Fruit fly (Drosophila melanogaster) whole organism, embryonic: ENCODE data around the gene CG45487.

Experiments used
- Aef1 ChIP-seq: fragments of 200-800 bp; sonication (Bioruptor generic); IDR thresholded peaks from 3 replicates; pipeline ENCODE4 v1.3.6; 2022; ENCODE audit warnings: missing biosample characterization, missing genetic modification characterization
- Atf3 ChIP-seq: fragments of 200-800 bp; sonication (Bioruptor generic); optimal IDR thresholded peaks from 3 replicates; lab custom pipeline; 2016; ENCODE audit warnings: missing biosample characterization, missing genetic modification characterization
- Atf6 ChIP-seq: fragments of 200-800 bp; sonication (Bioruptor generic); IDR thresholded peaks from 2 replicates; pipeline ENCODE4 v1.3.6; 2022; ENCODE audit warnings: missing biosample characterization, missing genetic modification characterization
- Blimp-1 ChIP-seq: fragments of 200-800 bp; sonication (Bioruptor generic); optimal IDR thresholded peaks from 3 replicates; lab custom pipeline; 2018; ENCODE audit warnings: missing biosample characterization, missing genetic modification characterization, mild to moderate bottlenecking, moderate library complexity, missing genetic modification reagents
- CG11085 ChIP-seq: fragments of 200-800 bp; sonication (Bioruptor generic); IDR thresholded peaks from 2 replicates; pipeline ENCODE4 v1.3.6; 2022; ENCODE audit warnings: missing biosample characterization, missing genetic modification characterization
- CG12071 ChIP-seq: fragments of 200-800 bp; sonication (Bioruptor generic); optimal IDR thresholded peaks from 3 replicates; lab custom pipeline; 2018; ENCODE audit warnings: missing biosample characterization, mild to moderate bottlenecking, missing genetic modification characterization
- CG12299 ChIP-seq: fragments of 200-800 bp; sonication (Bioruptor generic); optimal IDR thresholded peaks from 2 replicates; lab custom pipeline; 2018; ENCODE audit warnings: missing biosample characterization, mild to moderate bottlenecking, missing genetic modification characterization
- CG13123 ChIP-seq: fragments of 200-800 bp; sonication (Bioruptor generic); optimal IDR thresholded peaks from 2 replicates; lab custom pipeline; 2016; ENCODE audit warnings: missing biosample characterization, missing genetic modification characterization
- CG13624 ChIP-seq: fragments of 200-800 bp; sonication (Bioruptor generic); optimal IDR thresholded peaks from 2 replicates; lab custom pipeline; 2016; ENCODE audit warnings: missing biosample characterization, missing genetic modification characterization
- CG15479 ChIP-seq: fragments of 200-800 bp; sonication (Bioruptor generic); optimal IDR thresholded peaks from 3 replicates; lab custom pipeline; 2019; ENCODE audit warnings: missing biosample characterization, mild to moderate bottlenecking, missing genetic modification characterization, moderate library complexity
- CG15514 ChIP-seq: fragments of 200-800 bp; sonication (Bioruptor generic); optimal IDR thresholded peaks from 3 replicates; lab custom pipeline; 2017; ENCODE audit warnings: missing biosample characterization, missing genetic modification characterization, mild to moderate bottlenecking, moderate library complexity, missing genetic modification reagents
- CG31388 ChIP-seq: fragments of 200-800 bp; sonication (Bioruptor generic); optimal IDR thresholded peaks from 2 replicates; lab custom pipeline; 2016; ENCODE audit warnings: missing biosample characterization, missing genetic modification characterization
- CG32767 ChIP-seq: fragments of 200-800 bp; sonication (Bioruptor generic); IDR thresholded peaks from 2 replicates; pipeline ENCODE4 v1.3.6; 2022; ENCODE audit warnings: missing biosample characterization, missing genetic modification characterization
- CG34422 ChIP-seq: fragments of 200-800 bp; sonication (Bioruptor generic); IDR thresholded peaks from 3 replicates; pipeline ENCODE4 v1.3.6; 2022; ENCODE audit warnings: missing biosample characterization, missing genetic modification characterization
- CG42726 ChIP-seq: fragments of 200-800 bp; sonication (Bioruptor generic); IDR thresholded peaks from 2 replicates; pipeline ENCODE4 v1.3.6; 2022; ENCODE audit warnings: missing biosample characterization, missing genetic modification characterization; ENCODE audit not compliant: partially characterized antibody
- CG4820 ChIP-seq: fragments of 200-800 bp; sonication (Bioruptor generic); optimal IDR thresholded peaks from 3 replicates; lab custom pipeline; 2016; ENCODE audit warnings: missing biosample characterization, missing genetic modification characterization
- CG5953 ChIP-seq: fragments of 200-800 bp; sonication (Bioruptor generic); IDR thresholded peaks from 2 replicates; pipeline ENCODE4 v1.3.6; 2022; ENCODE audit warnings: missing biosample characterization, missing genetic modification characterization
- CG6813 ChIP-seq: fragments of 200-800 bp; sonication (Bioruptor generic); optimal IDR thresholded peaks from 2 replicates; lab custom pipeline; 2017; ENCODE audit warnings: missing biosample characterization, missing genetic modification characterization, mild to moderate bottlenecking, moderate library complexity, missing genetic modification reagents
- CG7987 ChIP-seq: fragments of 200-800 bp; sonication (Bioruptor generic); optimal IDR thresholded peaks from 2 replicates; lab custom pipeline; 2018; ENCODE audit warnings: missing biosample characterization, mild to moderate bottlenecking, missing genetic modification characterization, moderate library complexity
- CG8765 ChIP-seq: fragments of 200-800 bp; sonication (Bioruptor generic); IDR thresholded peaks from 2 replicates; pipeline ENCODE4 v1.3.6; 2022; ENCODE audit warnings: missing biosample characterization, missing genetic modification characterization
- CG9876 ChIP-seq: fragments of 200-800 bp; sonication (Bioruptor generic); optimal IDR thresholded peaks from 2 replicates; lab custom pipeline; 2016; ENCODE audit warnings: missing biosample characterization, missing genetic modification characterization
- Camta ChIP-seq: fragments of 200-800 bp; sonication (Bioruptor generic); optimal IDR thresholded peaks from 2 replicates; lab custom pipeline; 2016; ENCODE audit warnings: missing biosample characterization, missing genetic modification characterization
- D ChIP-seq, 2 experiments: fragments of 200-800 bp in 1 of 2; fragments of >200 bp in 1 of 2; sonication (Bioruptor generic) in 1 of 2; optimal IDR thresholded peaks; 2 replicates in 1 of 2; 3 replicates in 1 of 2; lab custom pipeline; 2017; ENCODE audit warnings: mild to moderate bottlenecking in 1 of 2, missing biosample characterization in 1 of 2, missing genetic modification characterization in 1 of 2, missing genetic modification reagents in 1 of 2
- Dip3 ChIP-seq: fragments of 200-800 bp; sonication (Bioruptor generic); optimal IDR thresholded peaks from 3 replicates; lab custom pipeline; 2016; ENCODE audit warnings: missing biosample characterization, missing genetic modification characterization
- Ets65A ChIP-seq: fragments of 200-800 bp; sonication (Bioruptor generic); peaks from one replicate; lab custom pipeline; 2016; ENCODE audit warnings: missing biosample characterization, missing genetic modification characterization
- Fer1 ChIP-seq: fragments of 200-800 bp; sonication (Bioruptor generic); optimal IDR thresholded peaks from 2 replicates; lab custom pipeline; 2017; ENCODE audit warnings: missing biosample characterization, mild to moderate bottlenecking, missing genetic modification characterization
- HLH54F ChIP-seq: fragments of 200-800 bp; sonication (Bioruptor generic); optimal IDR thresholded peaks from 3 replicates; lab custom pipeline; 2016; ENCODE audit warnings: missing biosample characterization, missing genetic modification characterization
- Hey ChIP-seq: fragments of 200-800 bp; sonication (Bioruptor generic); optimal IDR thresholded peaks from 3 replicates; lab custom pipeline; 2018; ENCODE audit warnings: missing biosample characterization, mild to moderate bottlenecking, missing genetic modification characterization
- Lhr ChIP-seq: fragments of 200-800 bp; sonication (Bioruptor generic); optimal IDR thresholded peaks from 3 replicates; lab custom pipeline; 2017; ENCODE audit warnings: mild to moderate bottlenecking, missing biosample characterization, missing genetic modification reagents, missing genetic modification characterization
- Med ChIP-seq: fragments of 200-800 bp; sonication (Bioruptor generic); peaks from one replicate; lab custom pipeline; 2016; ENCODE audit warnings: missing biosample characterization, missing genetic modification characterization, mild to moderate bottlenecking, inconsistent platforms, moderate library complexity
- Sin3A ChIP-seq: fragments of >200 bp; optimal IDR thresholded peaks from 2 replicates; lab custom pipeline; 2018
- Sox102F ChIP-seq: fragments of 200-800 bp; sonication (Bioruptor generic); optimal IDR thresholded peaks from 2 replicates; lab custom pipeline; 2018; ENCODE audit warnings: missing biosample characterization, mild to moderate bottlenecking, missing genetic modification characterization, moderate library complexity
- YL-1 ChIP-seq: fragments of 200-800 bp; sonication (Bioruptor generic); optimal IDR thresholded peaks from 3 replicates; lab custom pipeline; 2017; ENCODE audit warnings: missing biosample characterization, mild to moderate bottlenecking, missing genetic modification characterization
- ara ChIP-seq: fragments of 200-800 bp; sonication (Bioruptor generic); IDR thresholded peaks from 2 replicates; pipeline ENCODE4 v1.3.6; 2022; ENCODE audit warnings: missing biosample characterization, missing genetic modification characterization
- ase ChIP-seq: fragments of 200-800 bp; sonication (Bioruptor generic); IDR thresholded peaks from 3 replicates; pipeline ENCODE4 v1.3.6; 2022; ENCODE audit warnings: missing biosample characterization, missing genetic modification characterization
- cato ChIP-seq: fragments of 200-800 bp; sonication (Bioruptor generic); optimal IDR thresholded peaks from 2 replicates; lab custom pipeline; 2016; ENCODE audit warnings: missing biosample characterization, missing genetic modification characterization, borderline replicate concordance
- crol ChIP-seq: fragments of 200-800 bp; sonication (Bioruptor generic); IDR thresholded peaks from 2 replicates; pipeline ENCODE4 v1.3.6; 2022; ENCODE audit warnings: missing biosample characterization, missing genetic modification characterization
- dmrt11E ChIP-seq: fragments of 200-800 bp; sonication (Bioruptor generic); optimal IDR thresholded peaks from 3 replicates; lab custom pipeline; 2018; ENCODE audit warnings: missing biosample characterization, mild to moderate bottlenecking, missing genetic modification characterization, moderate library complexity
- exex ChIP-seq: fragments of 200-800 bp; sonication (Bioruptor generic); optimal IDR thresholded peaks from 4 replicates; lab custom pipeline; 2018; ENCODE audit warnings: missing biosample characterization, mild to moderate bottlenecking, missing genetic modification characterization, moderate library complexity
- fd102C ChIP-seq: fragments of 200-800 bp; sonication (Bioruptor generic); optimal IDR thresholded peaks from 2 replicates; lab custom pipeline; 2018; ENCODE audit warnings: missing biosample characterization, mild to moderate bottlenecking, missing genetic modification characterization, moderate library complexity
- ftz-f1 ChIP-seq: fragments of 200-800 bp; sonication (Bioruptor generic); optimal IDR thresholded peaks from 2 replicates; lab custom pipeline; 2016; ENCODE audit warnings: missing biosample characterization, missing genetic modification characterization
- fu2 ChIP-seq: fragments of 200-800 bp; sonication (Bioruptor generic); optimal IDR thresholded peaks from 2 replicates; lab custom pipeline; 2016; ENCODE audit warnings: missing biosample characterization, missing genetic modification characterization
- gsb ChIP-seq: fragments of 200-800 bp; sonication (Bioruptor generic); IDR thresholded peaks from 2 replicates; pipeline ENCODE4 v1.3.6; 2022; ENCODE audit warnings: missing biosample characterization, missing genetic modification characterization
- odd ChIP-seq: fragments of 200-800 bp; sonication (Bioruptor generic); optimal IDR thresholded peaks from 2 replicates; lab custom pipeline; 2017; ENCODE audit warnings: missing biosample characterization, mild to moderate bottlenecking, missing genetic modification characterization
- prd ChIP-seq, 3 experiments: fragments of >200 bp in 2 of 3; fragments of 200-800 bp in 1 of 3; sonication (Bioruptor generic) in 1 of 3; optimal IDR thresholded peaks in 2 of 3; IDR thresholded peaks in 1 of 3; 2 replicates in 2 of 3; 3 replicates in 1 of 3; pipeline versions ENCODE4 v1.3.6 to Lab custom; 2017 to 2022; ENCODE audit warnings: missing biosample characterization in 1 of 3, missing genetic modification characterization in 1 of 3
- schlank ChIP-seq: fragments of 200-800 bp; sonication (Bioruptor generic); optimal IDR thresholded peaks from 2 replicates; lab custom pipeline; 2018; ENCODE audit warnings: missing biosample characterization, mild to moderate bottlenecking, missing genetic modification characterization
- sd ChIP-seq: fragments of 200-800 bp; sonication (Bioruptor generic); optimal IDR thresholded peaks from 3 replicates; lab custom pipeline; 2018; ENCODE audit warnings: missing biosample characterization, mild to moderate bottlenecking, missing genetic modification characterization, moderate library complexity
- usp ChIP-seq: fragments of >200 bp; optimal IDR thresholded peaks from 2 replicates; lab custom pipeline; 2017; ENCODE audit warnings: missing biosample characterization, missing genetic modification characterization
- zfh2 ChIP-seq: fragments of 200-800 bp; sonication (Bioruptor generic); optimal IDR thresholded peaks from 2 replicates; lab custom pipeline; 2016; ENCODE audit warnings: missing biosample characterization, missing genetic modification characterization

CG45487 gene

DNA sequence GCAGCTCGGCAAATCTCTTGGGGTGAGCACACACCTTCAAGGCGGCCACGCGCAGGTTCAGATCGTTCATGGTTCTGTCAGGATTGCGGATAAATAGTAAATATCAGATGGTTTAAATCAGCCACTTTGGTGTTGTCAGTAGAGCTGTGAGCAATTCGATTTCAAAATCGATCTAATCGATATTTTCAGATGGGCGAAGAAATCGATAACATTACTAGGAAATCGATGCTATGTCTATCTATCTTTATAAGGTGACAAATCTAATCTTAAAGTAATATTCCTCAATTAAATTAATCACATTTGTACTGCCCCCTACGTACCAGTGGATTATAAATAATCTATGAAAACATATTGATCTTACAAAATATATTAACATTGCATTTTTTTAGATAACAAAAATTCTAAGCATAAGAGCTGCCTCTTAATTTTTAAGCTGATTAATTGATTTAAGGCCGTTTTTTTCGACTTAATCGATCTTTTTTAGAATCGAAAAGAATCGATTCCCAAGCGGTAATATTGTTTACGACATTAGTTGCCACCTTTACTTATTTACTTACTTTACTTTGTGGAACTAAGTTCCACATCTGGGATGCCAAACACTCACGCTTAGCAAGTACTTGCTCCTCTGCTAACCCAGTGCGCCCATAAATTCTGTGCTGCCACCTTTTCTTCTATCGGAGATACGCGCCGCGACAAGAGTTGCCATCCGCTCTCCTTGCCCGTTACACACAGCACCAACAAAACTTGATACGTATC lies 49.5 kb downstream of the CG45487 start, which contains the start of gene THADA (continued):
- no peak for TF ChIP-seq Ets65A
- TF ChIP-seq CG9876 (GFP tag; lab: Kevin White, UChicago) = no peak
- no peak for TF ChIP-seq CG4820 (GFP tag; lab: Kevin White, UChicago)
- TF ChIP-seq sd (tag; lab: Kevin White, UChicago) = no peak
- TF ChIP-seq CG15514 (GFP tag; lab: Kevin White, UChicago) = peak; percentile 82
- TF ChIP-seq CG32767 = no peak
- TF ChIP-seq ftz-f1 = peak; percentile 16
- TF ChIP-seq usp (GFP tag; lab: Kevin White, UChicago) = no peak
- no peak for TF ChIP-seq exex
- TF ChIP-seq YL-1 (GFP tag; lab: Kevin White, UChicago) = no peak
- no peak for TF ChIP-seq D (optimal IDR thresholded peaks at IDR 0.05; lab: Kevin White, UChicago)
- no peak for TF ChIP-seq D (GFP tag; optimal IDR thresholded peaks at IDR 0.05; lab: Kevin White, UChicago)
- no peak; the same call in 1 of the 2 replicates for TF ChIP-seq crol (GFP tag; lab: Robert Waterston, UW)
- TF ChIP-seq Blimp-1 = no peak
- TF ChIP-seq zfh2 (GFP tag; lab: Kevin White, UChicago) = peak; percentile 41
- no peak for TF ChIP-seq CG7987 (GFP tag; lab: Kevin White, UChicago)
- peak; percentile 18; the same call in 1 of the 2 replicates for TF ChIP-seq Atf6
- TF ChIP-seq CG15479 = no peak
- no peak for TF ChIP-seq fd102C (GFP tag; lab: Kevin White, UChicago)
- TF ChIP-seq Hey (tag; lab: Kevin White, UChicago) = no peak
- peak; percentile 94 for TF ChIP-seq Med
- TF ChIP-seq Atf3 (GFP tag; lab: Kevin White, UChicago) = no peak
- TF ChIP-seq CG5953 (GFP tag; lab: Robert Waterston, UW) = no peak
- peak; percentile 4 for TF ChIP-seq CG12299 (tag; lab: Kevin White, UChicago)
- peak; percentile 34; the same call in 1 of the 2 replicates for TF ChIP-seq CG8765 (GFP tag; lab: Robert Waterston, UW)
- no peak for TF ChIP-seq Sox102F (GFP tag; lab: Kevin White, UChicago)
- no peak for TF ChIP-seq CG31388 (GFP tag; lab: Kevin White, UChicago)
- peak; percentile 95 for TF ChIP-seq Lhr
- TF ChIP-seq CG42726 = peak; percentile 97
- no peak for TF ChIP-seq CG34422 (GFP tag; lab: Robert Waterston, UW)
- TF ChIP-seq CG6813 (GFP tag; lab: Kevin White, UChicago) = no peak
- peak; percentile 85 for TF ChIP-seq Dip3 (GFP tag; lab: Kevin White, UChicago)
- no peak for TF ChIP-seq CG12071 (GFP tag; lab: Kevin White, UChicago)
- TF ChIP-seq cato = no peak
- TF ChIP-seq odd (GFP tag; lab: Kevin White, UChicago) = no peak
- peak; percentile 27 for TF ChIP-seq CG13624 (GFP tag; lab: Kevin White, UChicago)
- TF ChIP-seq Sin3A (lab: Kevin White, UChicago) = peak; percentile 83
- peak; percentile 46 for TF ChIP-seq Camta (GFP tag; lab: Kevin White, UChicago)
- TF ChIP-seq CG13123 = no peak
- no peak for TF ChIP-seq ara (GFP tag; lab: Robert Waterston, UW)
- TF ChIP-seq HLH54F = peak; percentile 31
- TF ChIP-seq schlank (tag; lab: Kevin White, UChicago) = no peak
- no peak for TF ChIP-seq Fer1 (GFP tag; lab: Kevin White, UChicago)
- TF ChIP-seq dmrt11E (tag; lab: Kevin White, UChicago) = peak; percentile 40
- no peak for TF ChIP-seq ase
- TF ChIP-seq gsb = no peak
- TF ChIP-seq Aef1 (GFP tag; lab: Robert Waterston, UW) = peak; percentile 59; the same call in 2 of the 3 replicates
- no peak for TF ChIP-seq fu2 (GFP tag; lab: Kevin White, UChicago)
- TF ChIP-seq CG11085 (GFP tag; lab: Robert Waterston, UW) = no peak
- TF ChIP-seq prd (optimal IDR thresholded peaks at IDR 0.05; lab: Kevin White, UChicago) = no peak
- TF ChIP-seq prd (GFP tag; IDR thresholded peaks at IDR 0.05; lab: Robert Waterston, UW) = peak; percentile 29; the same call in 1 of the 3 replicates
